Worm (Caenorhabditis elegans) whole organism, L1 larva: ENCODE data around the gene enol-1.

Source experiments
- C16A3.4 ChIP-seq: fragments of 150-350 bp; optimal IDR thresholded peaks from 2 replicates; lab custom pipeline; 2014; ENCODE audit warnings: missing biosample characterization, missing genetic modification characterization
- C34B4.2 ChIP-seq: sonication (generic microtip); optimal IDR thresholded peaks from 2 replicates; lab custom pipeline; 2017; ENCODE audit warnings: mild to moderate bottlenecking, missing genetic modification characterization, missing compliant biosample characterization
- F16B12.6 ChIP-seq: fragments of 150-350 bp; optimal IDR thresholded peaks from 2 replicates; lab custom pipeline; 2014; ENCODE audit warnings: missing biosample characterization, missing genetic modification characterization
- Y116A8C.19 ChIP-seq: sonication (generic microtip); optimal IDR thresholded peaks from 2 replicates; lab custom pipeline; 2016; ENCODE audit warnings: missing compliant biosample characterization, missing genetic modification characterization, borderline replicate concordance
- aha-1 ChIP-seq: fragments of 150-350 bp; optimal IDR thresholded peaks from 2 replicates; lab custom pipeline; 2014; ENCODE audit warnings: missing biosample characterization, missing genetic modification characterization
- ama-1 ChIP-seq: fragments of 150-350 bp; optimal IDR thresholded peaks from 2 replicates; lab custom pipeline; 2014
- ceh-63 ChIP-seq: fragments of 200-800 bp; sonication (Bioruptor generic); optimal IDR thresholded peaks from 2 replicates; lab custom pipeline; 2018; ENCODE audit warnings: mild to moderate bottlenecking, missing genetic modification characterization, missing compliant biosample characterization
- ceh-88 ChIP-seq: fragments of 200-800 bp; sonication (Bioruptor generic); IDR thresholded peaks from 2 replicates; pipeline ENCODE4 v1.3.6; 2022; ENCODE audit warnings: missing genetic modification characterization, missing compliant biosample characterization
- dpl-1 ChIP-seq, 3 experiments: fragments of 150-350 bp in 2 of 3; sonication (generic microtip) in 1 of 3; optimal IDR thresholded peaks; 2 replicates each; lab custom pipeline; 2014 to 2017; ENCODE audit warnings: missing biosample characterization in 3 of 3, missing genetic modification characterization in 3 of 3, missing genetic modification reagents in 3 of 3
- dsc-1 ChIP-seq: sonication (generic microtip); optimal IDR thresholded peaks from 2 replicates; lab custom pipeline; 2016; ENCODE audit warnings: mild to moderate bottlenecking, missing genetic modification characterization, missing compliant biosample characterization
- efl-1 ChIP-seq, 4 experiments: fragments of 150-350 bp; optimal IDR thresholded peaks in 3 of 4; peaks in 1 of 4; 1 replicate in 1 of 4; 2 replicates in 3 of 4; lab custom pipeline; 2014; ENCODE audit warnings: missing biosample characterization in 2 of 4, missing genetic modification characterization in 2 of 4, missing genetic modification reagents in 2 of 4
- egl-13 ChIP-seq: sonication (generic microtip); optimal IDR thresholded peaks from 2 replicates; lab custom pipeline; 2016; ENCODE audit warnings: missing genotype, missing genetic modification reagents, missing genetic modification characterization, missing compliant biosample characterization
- egl-27 ChIP-seq, 2 experiments: fragments of 150-350 bp in 1 of 2; sonication (generic microtip); optimal IDR thresholded peaks; 3 replicates each; lab custom pipeline; 2017 to 2018; ENCODE audit warnings: missing biosample characterization in 2 of 2, missing genetic modification characterization in 2 of 2, missing genetic modification reagents in 2 of 2
- elt-2 ChIP-seq: sonication (generic microtip); optimal IDR thresholded peaks from 2 replicates; lab custom pipeline; 2016; ENCODE audit warnings: missing genetic modification characterization, mild to moderate bottlenecking, inconsistent platforms, missing compliant biosample characterization, missing genetic modification reagents
- ets-5 ChIP-seq: fragments of 200-800 bp; sonication (Bioruptor generic); IDR thresholded peaks from 2 replicates; pipeline ENCODE4 v1.3.6; 2022; ENCODE audit warnings: missing genetic modification characterization, missing compliant biosample characterization
- fkh-4 ChIP-seq: sonication (generic microtip); optimal IDR thresholded peaks from 2 replicates; lab custom pipeline; 2016; ENCODE audit warnings: missing compliant biosample characterization, missing genetic modification characterization, borderline replicate concordance
- fkh-8 ChIP-seq: sonication (generic microtip); optimal IDR thresholded peaks from 2 replicates; lab custom pipeline; 2016; ENCODE audit warnings: mild to moderate bottlenecking, missing genetic modification characterization, missing compliant biosample characterization
- grh-1 ChIP-seq: fragments of 200-800 bp; sonication (Bioruptor generic); IDR thresholded peaks from 2 replicates; pipeline ENCODE4 v1.3.6; 2022; ENCODE audit warnings: missing genetic modification reagents, missing genetic modification characterization, missing compliant biosample characterization
- irx-1 ChIP-seq: sonication (generic microtip); optimal IDR thresholded peaks from 2 replicates; lab custom pipeline; 2016; ENCODE audit warnings: missing genetic modification characterization, missing compliant biosample characterization
- jun-1 ChIP-seq: fragments of 150-350 bp; optimal IDR thresholded peaks from 2 replicates; lab custom pipeline; 2014; ENCODE audit warnings: missing biosample characterization, missing genetic modification reagents, missing genetic modification characterization
- lin-13 ChIP-seq: fragments of 150-350 bp; optimal IDR thresholded peaks from 2 replicates; lab custom pipeline; 2014; ENCODE audit warnings: missing biosample characterization, missing genetic modification reagents, missing genetic modification characterization
- lin-35 ChIP-seq, 2 experiments: fragments of 150-350 bp; optimal IDR thresholded peaks; 2 replicates each; lab custom pipeline; 2014; ENCODE audit warnings: missing biosample characterization in 2 of 2, missing genetic modification characterization in 2 of 2, missing genetic modification reagents in 2 of 2
- lin-39 ChIP-seq: fragments of 150-350 bp; optimal IDR thresholded peaks from 2 replicates; lab custom pipeline; 2014; ENCODE audit warnings: missing biosample characterization, missing genetic modification reagents, missing genetic modification characterization
- mep-1 ChIP-seq: fragments of 150-350 bp; optimal IDR thresholded peaks from 2 replicates; lab custom pipeline; 2014; ENCODE audit warnings: missing biosample characterization, missing genetic modification characterization
- nhr-19 ChIP-seq: fragments of 200-800 bp; sonication (Bioruptor generic); conservative IDR thresholded peaks from 2 replicates; pipeline ENCODE4 v1.3.6; 2022; ENCODE audit warnings: missing genetic modification characterization, missing compliant biosample characterization
- nhr-20 ChIP-seq: sonication (generic microtip); optimal IDR thresholded peaks from 2 replicates; lab custom pipeline; 2016; ENCODE audit warnings: mild to moderate bottlenecking, missing genetic modification characterization, missing compliant biosample characterization
- nhr-237 ChIP-seq: fragments of 150-350 bp; optimal IDR thresholded peaks from 2 replicates; lab custom pipeline; 2014; ENCODE audit warnings: missing biosample characterization, missing genetic modification characterization
- nhr-47 ChIP-seq: sonication (generic microtip); optimal IDR thresholded peaks from 2 replicates; lab custom pipeline; 2016; ENCODE audit warnings: mild to moderate bottlenecking, missing genetic modification characterization, moderate library complexity, missing compliant biosample characterization
- nhr-84 ChIP-seq: sonication (generic microtip); optimal IDR thresholded peaks from 2 replicates; lab custom pipeline; 2017; ENCODE audit warnings: missing biosample characterization, missing genetic modification characterization
- nhr-85 ChIP-seq: sonication (generic microtip); peaks from one replicate; lab custom pipeline; 2016; ENCODE audit warnings: missing genetic modification characterization, inconsistent platforms, missing compliant biosample characterization
- pqm-1 ChIP-seq: sonication (generic microtip); optimal IDR thresholded peaks from 3 replicates; lab custom pipeline; 2017; ENCODE audit warnings: missing biosample characterization, missing genetic modification characterization
- sox-4 ChIP-seq: sonication (generic microtip); optimal IDR thresholded peaks from 2 replicates; lab custom pipeline; 2016; ENCODE audit warnings: missing genetic modification characterization, missing compliant biosample characterization
- sptf-1 ChIP-seq: fragments of 150-350 bp; optimal IDR thresholded peaks from 2 replicates; lab custom pipeline; 2014; ENCODE audit warnings: missing biosample characterization, missing genetic modification characterization
- sup-37 ChIP-seq: fragments of 200-800 bp; sonication (Bioruptor generic); optimal IDR thresholded peaks from 2 replicates; lab custom pipeline; 2018; ENCODE audit warnings: mild to moderate bottlenecking, missing genetic modification characterization, missing compliant biosample characterization
- tbx-2 ChIP-seq: sonication (generic microtip); optimal IDR thresholded peaks from 2 replicates; lab custom pipeline; 2016; ENCODE audit warnings: missing genetic modification characterization, missing compliant biosample characterization
- unc-62 ChIP-seq: fragments of 150-350 bp; optimal IDR thresholded peaks from 2 replicates; lab custom pipeline; 2014; ENCODE audit warnings: missing biosample characterization, missing genetic modification reagents, missing genetic modification characterization
- unc-86 ChIP-seq: sonication (generic microtip); optimal IDR thresholded peaks from 2 replicates; lab custom pipeline; 2016; ENCODE audit warnings: missing genetic modification characterization, missing compliant biosample characterization
- xbp-1 ChIP-seq: sonication (generic microtip); optimal IDR thresholded peaks from 2 replicates; lab custom pipeline; 2016; ENCODE audit warnings: missing genetic modification characterization, missing compliant biosample characterization

The enol-1 gene

DNA sequence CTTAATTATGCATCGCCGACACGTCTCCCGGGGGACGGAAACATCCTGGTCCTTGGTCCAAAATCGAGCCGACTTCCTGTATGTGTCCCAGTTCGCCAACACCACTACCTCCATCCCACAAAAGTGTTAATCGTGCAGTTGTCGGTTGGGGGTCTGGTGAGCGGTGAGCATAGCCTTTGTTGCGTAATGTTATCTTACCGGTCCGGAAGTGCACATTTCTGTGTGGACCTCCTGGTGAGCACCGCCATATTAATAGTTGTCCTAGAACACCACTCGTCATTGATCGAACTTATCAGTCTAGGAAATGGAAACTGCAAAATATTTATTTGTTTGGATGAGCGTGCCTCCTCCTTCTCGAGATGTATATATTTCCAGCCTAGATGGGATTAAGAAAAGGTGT, 33.6 kb upstream of the enol-1 start:
- TF ChIP-seq efl-1 (optimal IDR thresholded peaks at IDR 0.05; lab: Kevin White, UChicago) (no peak), efl-1 (GFP tag; optimal IDR thresholded peaks at IDR 0.05 in 1 of 2; lab: Kevin White, UChicago) (peak in 1 of 2 experiments; percentile 88), egl-27 (tag; optimal IDR thresholded peaks at IDR 0.05; lab: Kevin White, UChicago) (no peak)

DNA sequence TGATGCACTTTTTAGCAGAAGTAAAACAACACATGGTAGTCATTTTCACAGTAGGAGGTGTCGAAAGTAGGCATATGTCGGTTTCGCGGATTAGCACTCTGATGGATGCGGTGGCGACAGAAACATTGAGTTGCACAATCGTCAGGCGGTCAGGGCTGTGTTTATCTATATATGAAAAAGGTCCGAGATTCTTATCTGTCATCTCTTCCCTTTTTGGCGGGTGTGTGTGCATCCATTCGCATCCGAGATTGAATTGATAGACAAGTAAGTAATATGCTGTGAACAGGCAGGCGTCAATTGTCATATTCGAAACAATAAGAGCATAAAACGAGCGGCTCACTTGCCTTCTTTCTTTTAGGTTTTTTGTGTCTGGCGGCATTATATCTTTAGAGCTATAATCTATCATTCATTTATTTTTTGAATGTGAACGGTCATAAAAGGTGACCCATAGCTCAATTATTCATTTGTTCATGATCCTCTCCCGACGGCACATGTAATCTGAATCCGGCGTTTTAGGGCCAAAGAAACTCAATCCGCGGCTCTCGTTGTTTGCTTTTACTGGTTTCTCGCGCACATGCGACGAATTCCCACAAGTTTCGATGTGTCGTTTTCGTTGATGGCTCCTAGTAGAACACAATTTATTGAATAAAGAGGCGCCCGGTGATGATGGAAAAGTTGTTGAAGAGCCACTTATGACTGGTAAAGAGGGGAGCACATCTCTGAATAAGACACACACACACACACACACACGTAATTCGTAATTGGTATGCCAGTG, 32.0 kb upstream of the enol-1 start:
- TF ChIP-seq lin-13 (GFP tag; lab: Kevin White, UChicago) = no peak
- TF ChIP-seq C16A3.4 (tag; lab: Kevin White, UChicago) = no peak
- no peak for TF ChIP-seq tbx-2
- no peak for TF ChIP-seq xbp-1 (tag; lab: Kevin White, UChicago)
- no peak for TF ChIP-seq ama-1

DNA sequence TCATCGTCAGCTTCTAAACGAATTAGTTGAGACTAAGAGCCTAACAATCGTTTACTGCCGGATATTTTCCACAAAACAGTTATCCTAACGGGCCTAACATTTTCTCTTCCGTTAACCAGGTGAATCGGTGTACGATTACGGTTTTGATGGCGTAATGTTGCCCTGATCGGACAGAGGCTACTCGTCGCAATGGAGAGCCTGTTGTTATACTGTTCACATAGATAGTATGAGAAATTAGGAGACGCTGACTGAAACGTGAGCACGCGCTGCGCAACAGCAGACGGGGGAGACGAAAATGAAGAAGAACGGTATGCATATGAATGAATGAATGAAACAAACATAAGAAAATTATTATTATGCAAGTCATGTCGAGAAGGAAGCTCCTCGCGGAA, 31.4 kb upstream of the enol-1 start:
- TF ChIP-seq Y116A8C.19 (tag; lab: Kevin White, UChicago) = no peak
- no peak for TF ChIP-seq egl-13
- TF ChIP-seq grh-1 = no peak
- TF ChIP-seq unc-86 (tag; lab: Kevin White, UChicago) = no peak
- TF ChIP-seq unc-62 (GFP tag; lab: Kevin White, UChicago) = no peak
- no peak for TF ChIP-seq aha-1
- TF ChIP-seq ets-5 = no peak
- no peak for TF ChIP-seq tbx-2
- no peak for TF ChIP-seq lin-39
- TF ChIP-seq pqm-1 = no peak
- TF ChIP-seq, all 84 proteins: peak for 0

DNA sequence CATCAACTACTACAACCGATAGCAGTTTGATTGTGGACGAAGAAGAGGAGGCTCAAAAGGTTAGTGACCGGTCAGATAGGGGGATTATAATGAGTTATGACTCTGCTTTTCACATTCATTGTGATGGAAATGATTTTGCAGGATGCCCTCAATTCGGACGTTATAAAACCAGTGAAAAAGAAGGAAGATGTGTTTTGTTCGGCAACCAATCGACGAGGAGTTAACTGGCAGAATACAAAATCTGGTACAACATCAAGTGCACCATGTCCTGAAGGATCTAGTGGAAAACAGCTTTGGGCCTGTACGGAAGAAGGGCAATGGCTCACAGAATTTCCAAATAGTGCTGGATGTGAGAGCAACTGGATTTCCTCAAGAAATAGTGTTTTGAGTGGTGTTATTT, 26.9 kb upstream of the enol-1 start:
- TF ChIP-seq ceh-63 (GFP tag; lab: Kevin White, UChicago) (no peak), ceh-88 (no peak), sup-37 (GFP tag; lab: Kevin White, UChicago) (no peak), efl-1 (optimal IDR thresholded peaks at IDR 0.05; lab: Kevin White, UChicago) (no peak), efl-1 (GFP tag; optimal IDR thresholded peaks at IDR 0.05 in 1 of 2; lab: Kevin White, UChicago) (no peak), nhr-19 (GFP tag; lab: Robert Waterston, UW) (no peak), nhr-20 (tag; lab: Kevin White, UChicago) (no peak), nhr-47 (tag; lab: Kevin White, UChicago) (no peak), unc-86 (tag; lab: Kevin White, UChicago) (no peak), unc-62 (GFP tag; lab: Kevin White, UChicago) (no peak), elt-2 (tag; lab: Kevin White, UChicago) (no peak), nhr-237 (tag; lab: Kevin White, UChicago) (no peak), dsc-1 (tag; lab: Kevin White, UChicago) (no peak), fkh-8 (tag; lab: Kevin White, UChicago) (no peak), Y116A8C.19 (tag; lab: Kevin White, UChicago) (no peak), C34B4.2 (tag; lab: Kevin White, UChicago) (no peak), nhr-84 (tag; lab: Kevin White, UChicago) (no peak), ama-1 (no peak), F16B12.6 (tag; lab: Kevin White, UChicago) (no peak), mep-1 (tag; lab: Kevin White, UChicago) (no peak), nhr-85 (tag; lab: Kevin White, UChicago) (no peak)

DNA sequence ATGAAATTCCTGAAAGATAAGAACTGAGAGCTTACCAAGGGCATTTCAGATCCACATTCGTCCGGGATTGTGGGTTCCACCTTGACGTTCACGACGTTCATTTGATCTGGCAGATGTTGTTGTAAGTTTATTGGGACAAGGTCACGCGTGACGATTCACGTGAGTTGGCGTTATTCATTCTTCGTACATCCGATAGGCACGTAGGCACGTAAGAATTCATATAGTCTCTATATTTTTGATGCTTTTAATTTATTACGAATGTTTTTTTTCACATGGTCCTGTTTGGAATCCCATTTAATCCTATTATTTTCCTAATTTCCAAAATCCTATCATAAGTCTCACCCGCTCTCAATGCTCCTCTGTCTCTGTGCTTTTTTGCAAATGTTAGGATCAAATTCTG, 18.9 kb upstream of the enol-1 start, which contains the start of gene B0457.4:
Gene B0457.4, minus strand, starts transcription at position 101 of the 400 bp plus-strand sequence.
- TF ChIP-seq irx-1 (tag; lab: Kevin White, UChicago) (no peak), jun-1 (tag; lab: Kevin White, UChicago) (no peak), aha-1 (no peak), sox-4 (tag; lab: Kevin White, UChicago) (no peak), lin-35 (GFP tag; optimal IDR thresholded peaks at IDR 0.05; lab: Kevin White, UChicago) (no peak), fkh-4 (tag; lab: Kevin White, UChicago) (no peak), dpl-1 (GFP tag; optimal IDR thresholded peaks at IDR 0.05; lab: Kevin White, UChicago) (no peak), nhr-47 (tag; lab: Kevin White, UChicago) (no peak), sptf-1 (tag; lab: Kevin White, UChicago) (no peak)
